Fruit fly (Drosophila melanogaster) whole organism, adult: ENCODE measurements around the gene CG17224.
A peak's percentile ranks its signal among the peaks of the same experiment; 100 is the strongest.

ENCODE experiments used
- CG12768 ChIP-seq: fragments of 200-800 bp; sonication (Bioruptor generic); optimal IDR thresholded peaks from 2 replicates; lab custom pipeline; 2017; ENCODE audit warnings: missing biosample characterization, missing genetic modification characterization, mild to moderate bottlenecking, moderate library complexity, missing genetic modification reagents
- CG1620 ChIP-seq: fragments of 200-800 bp; sonication (Bioruptor generic); optimal IDR thresholded peaks from 2 replicates; lab custom pipeline; 2016; ENCODE audit warnings: missing biosample characterization, missing genetic modification characterization
- CG33017 ChIP-seq: fragments of 200-800 bp; sonication (Bioruptor generic); optimal IDR thresholded peaks from 2 replicates; lab custom pipeline; 2018; ENCODE audit warnings: missing biosample characterization, mild to moderate bottlenecking, missing genetic modification characterization, moderate library complexity
- CG5204 ChIP-seq: fragments of 200-800 bp; sonication (Bioruptor generic); optimal IDR thresholded peaks from 2 replicates; lab custom pipeline; 2016; ENCODE audit warnings: missing biosample characterization, missing genetic modification characterization
- CG7045 ChIP-seq: fragments of 200-800 bp; sonication (Bioruptor generic); optimal IDR thresholded peaks from 2 replicates; lab custom pipeline; 2017; ENCODE audit warnings: missing biosample characterization, mild to moderate bottlenecking, missing genetic modification characterization
- CG7101 ChIP-seq: fragments of 200-800 bp; sonication (Bioruptor generic); optimal IDR thresholded peaks from 2 replicates; lab custom pipeline; 2018; ENCODE audit warnings: missing biosample characterization, mild to moderate bottlenecking, missing genetic modification characterization, moderate library complexity
- Crg-1 ChIP-seq: fragments of 200-800 bp; sonication (Bioruptor generic); optimal IDR thresholded peaks from 2 replicates; lab custom pipeline; 2016; ENCODE audit warnings: missing biosample characterization, missing genetic modification characterization
- Mnt ChIP-seq: fragments of 200-800 bp; sonication (Bioruptor generic); optimal IDR thresholded peaks from 2 replicates; lab custom pipeline; 2016; ENCODE audit warnings: missing biosample characterization, mild to moderate bottlenecking, missing genetic modification characterization
- bab1 ChIP-seq: fragments of 200-800 bp; sonication (Bioruptor generic); optimal IDR thresholded peaks from 3 replicates; lab custom pipeline; 2019; ENCODE audit warnings: missing biosample characterization, mild to moderate bottlenecking, missing genetic modification characterization, moderate library complexity
- cic ChIP-seq: fragments of 200-800 bp; sonication (Bioruptor generic); optimal IDR thresholded peaks from 2 replicates; lab custom pipeline; 2017; ENCODE audit warnings: missing biosample characterization, mild to moderate bottlenecking, missing genetic modification characterization, moderate library complexity
- kay ChIP-seq: fragments of 200-800 bp; sonication (Bioruptor generic); peaks from one replicate; lab custom pipeline; 2016; ENCODE audit warnings: missing biosample characterization, missing genetic modification characterization, borderline replicate concordance
- ovo ChIP-seq: fragments of 200-800 bp; sonication (Bioruptor generic); optimal IDR thresholded peaks from 2 replicates; lab custom pipeline; 2016; ENCODE audit warnings: missing biosample characterization, missing genetic modification characterization
- tj ChIP-seq: fragments of 200-800 bp; sonication (Bioruptor generic); optimal IDR thresholded peaks from 3 replicates; lab custom pipeline; 2017; ENCODE audit warnings: missing biosample characterization, mild to moderate bottlenecking, missing genetic modification characterization, moderate library complexity
- toe ChIP-seq: fragments of 200-800 bp; sonication (Bioruptor generic); optimal IDR thresholded peaks from 2 replicates; lab custom pipeline; 2016; ENCODE audit warnings: missing biosample characterization, missing genetic modification characterization

DNA sequence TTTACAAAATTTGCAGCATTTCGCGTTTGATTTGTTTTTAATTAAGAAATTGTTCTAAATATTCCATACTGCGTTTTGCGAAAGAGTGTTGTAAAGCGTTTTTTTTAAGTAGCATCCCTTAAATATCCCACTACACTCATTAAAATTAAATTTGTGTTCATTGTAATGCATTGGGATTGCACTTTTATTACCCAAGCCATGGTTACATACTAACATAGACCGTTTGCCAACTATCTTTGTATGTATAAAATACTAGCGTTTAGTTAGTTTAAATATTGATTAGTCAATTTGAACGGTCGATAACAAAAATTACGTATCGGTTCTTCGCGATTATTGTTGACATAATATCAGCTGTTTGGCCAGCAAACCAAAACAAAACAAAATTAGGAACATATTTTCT is 21.7 kb upstream of the CG17224 start, which contains the start of the genes cnir and CG17221:
- TF ChIP-seq kay (peak; percentile 99), tj (peak; percentile 65), CG7045 (peak; percentile 73), CG33017 (tag; lab: Kevin White, UChicago) (peak; percentile 77), ovo (GFP tag; lab: Kevin White, UChicago) (peak; percentile 43), CG7101 (tag; lab: Kevin White, UChicago) (peak; percentile 84), CG12768 (peak; percentile 77), Crg-1 (GFP tag; lab: Kevin White, UChicago) (peak; percentile 86), Mnt (GFP tag; lab: Kevin White, UChicago) (peak; percentile 85), CG1620 (GFP tag; lab: Kevin White, UChicago) (peak; percentile 92), CG5204 (GFP tag; lab: Kevin White, UChicago) (peak; percentile 87), toe (GFP tag; lab: Kevin White, UChicago) (peak; percentile 93), cic (GFP tag; lab: Kevin White, UChicago) (peak; percentile 59), bab1 (GFP tag; lab: Kevin White, UChicago) (peak; percentile 75)
